Fruit fly (Drosophila melanogaster) whole organism, wandering third instar larva: ENCODE measurements around the gene Nprl2.

ENCODE experiments used
- Abd-B ChIP-seq: fragments of >200 bp; optimal IDR thresholded peaks from 2 replicates; lab custom pipeline; 2017; ENCODE audit warnings: missing biosample characterization, missing genetic modification characterization
- CG32264 ChIP-seq: fragments of 200-800 bp; sonication (Bioruptor generic); optimal IDR thresholded peaks from 2 replicates; lab custom pipeline; 2016; ENCODE audit warnings: missing biosample characterization, missing genetic modification characterization
- CG9705 ChIP-seq: fragments of 200-800 bp; sonication (Bioruptor generic); optimal IDR thresholded peaks from 2 replicates; lab custom pipeline; 2018; ENCODE audit warnings: missing biosample characterization, mild to moderate bottlenecking, missing genetic modification characterization
- CrebA ChIP-seq: fragments of 200-800 bp; sonication (Bioruptor generic); optimal IDR thresholded peaks from 2 replicates; lab custom pipeline; 2016; ENCODE audit warnings: missing biosample characterization, mild to moderate bottlenecking, missing genetic modification characterization, borderline replicate concordance
- Dfd ChIP-seq: fragments of >200 bp; optimal IDR thresholded peaks from 2 replicates; lab custom pipeline; 2017; ENCODE audit warnings: missing biosample characterization, missing genetic modification characterization
- Dif ChIP-seq: fragments of 200-275, 200-300 bp; sonication (Bioruptor generic); optimal IDR thresholded peaks from 2 replicates; lab custom pipeline; 2018; ENCODE audit warnings: missing biosample characterization, missing genetic modification characterization; ENCODE audit not compliant: partially characterized antibody
- Hnf4 ChIP-seq: fragments of 200-800 bp; sonication (Bioruptor generic); optimal IDR thresholded peaks from 2 replicates; lab custom pipeline; 2016; ENCODE audit warnings: missing biosample characterization, mild to moderate bottlenecking, missing genetic modification characterization
- Hr78 ChIP-seq: fragments of >200 bp; optimal IDR thresholded peaks from 2 replicates; lab custom pipeline; 2017; ENCODE audit warnings: missing biosample characterization, missing genetic modification characterization
- Hr83 ChIP-seq: fragments of 200-300 bp; sonication (Bioruptor generic); optimal IDR thresholded peaks from 2 replicates; lab custom pipeline; 2016; ENCODE audit warnings: missing biosample characterization, mild to moderate bottlenecking, missing genetic modification characterization, moderate library complexity; ENCODE audit not compliant: poor library complexity, severe bottlenecking
- Jra ChIP-seq: sonication (Bioruptor generic); optimal IDR thresholded peaks from 2 replicates; lab custom pipeline; 2016; ENCODE audit warnings: missing biosample characterization, missing genetic modification characterization
- Mio ChIP-seq: sonication (Bioruptor generic); optimal IDR thresholded peaks from 2 replicates; lab custom pipeline; 2016; ENCODE audit warnings: missing biosample characterization, missing genetic modification characterization
- Myc ChIP-seq: fragments of >200 bp; optimal IDR thresholded peaks from 2 replicates; lab custom pipeline; 2017
- OdsH ChIP-seq: fragments of 200-800 bp; sonication (Bioruptor generic); optimal IDR thresholded peaks from 2 replicates; lab custom pipeline; 2016; ENCODE audit warnings: missing biosample characterization, mild to moderate bottlenecking, missing genetic modification characterization
- Rel ChIP-seq, 2 experiments: fragments of 200-800 bp; sonication (Bioruptor generic) in 1 of 2; optimal IDR thresholded peaks; 2 replicates in 1 of 2; 3 replicates in 1 of 2; lab custom pipeline; 2016 to 2019; ENCODE audit warnings: mild to moderate bottlenecking in 2 of 2, missing biosample characterization in 2 of 2, missing genetic modification characterization in 2 of 2, moderate library complexity in 1 of 2
- Vsx2 ChIP-seq: fragments of 200-300, 225-300 bp; sonication (Bioruptor generic); optimal IDR thresholded peaks from 2 replicates; lab custom pipeline; 2018; ENCODE audit warnings: missing biosample characterization, missing genetic modification characterization; ENCODE audit not compliant: partially characterized antibody
- dl ChIP-seq, 2 experiments: fragments of 175-275, 200-275 bp in 1 of 2; fragments of 200-275 bp in 1 of 2; sonication (Bioruptor generic); optimal IDR thresholded peaks; lab custom pipeline; 2018; ENCODE audit warnings: mild to moderate bottlenecking in 2 of 2, missing biosample characterization in 2 of 2, missing genetic modification characterization in 2 of 2, moderate library complexity in 2 of 2; ENCODE audit not compliant: partially characterized antibody in 2 of 2, insufficient read depth in 1 of 2
- dmrt93B ChIP-seq: fragments of 200-800 bp; sonication (Bioruptor generic); optimal IDR thresholded peaks from 2 replicates; lab custom pipeline; 2018; ENCODE audit warnings: missing biosample characterization, mild to moderate bottlenecking, missing genetic modification characterization
- dsf ChIP-seq: sonication (Bioruptor generic); optimal IDR thresholded peaks from 2 replicates; lab custom pipeline; 2016; ENCODE audit warnings: missing biosample characterization, missing genetic modification characterization, borderline replicate concordance
- ey ChIP-seq: fragments of 200-800 bp; sonication (Bioruptor generic); optimal IDR thresholded peaks from 2 replicates; lab custom pipeline; 2016; ENCODE audit warnings: missing biosample characterization, missing genetic modification characterization
- foxo ChIP-seq, 2 experiments: fragments of 200-800 bp; sonication (Bioruptor generic); optimal IDR thresholded peaks; 2 replicates in 1 of 2; 3 replicates in 1 of 2; lab custom pipeline; 2016 to 2017; ENCODE audit warnings: missing biosample characterization in 2 of 2, missing genetic modification characterization in 2 of 2
- fru ChIP-seq: fragments of 200-800 bp; sonication (Bioruptor generic); optimal IDR thresholded peaks from 3 replicates; lab custom pipeline; 2016; ENCODE audit warnings: missing biosample characterization, mild to moderate bottlenecking, missing genetic modification characterization
- h ChIP-seq: fragments of 200-800 bp; sonication (Bioruptor generic); optimal IDR thresholded peaks from 3 replicates; lab custom pipeline; 2016; ENCODE audit warnings: missing biosample characterization, mild to moderate bottlenecking, missing genetic modification characterization
- lola ChIP-seq: fragments of >200 bp; optimal IDR thresholded peaks from 2 replicates; lab custom pipeline; 2017; ENCODE audit warnings: missing biosample characterization, missing genetic modification characterization
- pan ChIP-seq: fragments of >200 bp; optimal IDR thresholded peaks from 2 replicates; lab custom pipeline; 2017
- psq ChIP-seq: fragments of 200-800 bp; sonication (Bioruptor generic); optimal IDR thresholded peaks from 3 replicates; lab custom pipeline; 2017; ENCODE audit warnings: missing biosample characterization, mild to moderate bottlenecking, missing genetic modification characterization, moderate library complexity
- rgr ChIP-seq: fragments of 200-800 bp; sonication (Bioruptor generic); optimal IDR thresholded peaks from 3 replicates; lab custom pipeline; 2016; ENCODE audit warnings: missing biosample characterization, mild to moderate bottlenecking, missing genetic modification characterization
- sage ChIP-seq: fragments of 200-800 bp; sonication (Bioruptor generic); optimal IDR thresholded peaks from 2 replicates; lab custom pipeline; 2016; ENCODE audit warnings: missing biosample characterization, mild to moderate bottlenecking, missing genetic modification characterization
- sv ChIP-seq: fragments of 200-800 bp; sonication (Bioruptor generic); optimal IDR thresholded peaks from 3 replicates; lab custom pipeline; 2016; ENCODE audit warnings: missing biosample characterization, missing genetic modification characterization
- tai ChIP-seq: sonication (Bioruptor generic); optimal IDR thresholded peaks from 2 replicates; lab custom pipeline; 2016; ENCODE audit warnings: missing biosample characterization, missing genetic modification characterization
- woc ChIP-seq: sonication (Bioruptor generic); optimal IDR thresholded peaks from 2 replicates; lab custom pipeline; 2016; ENCODE audit warnings: missing biosample characterization, mild to moderate bottlenecking, missing genetic modification characterization

Nprl2 gene

dm6 chrX:16917462-16917861 lies 33.3 kb upstream of the Nprl2 start:
- peak; percentile 12 for TF ChIP-seq OdsH (GFP tag; lab: Kevin White, UChicago)
- no peak for TF ChIP-seq dl (GFP tag; optimal IDR thresholded peaks at IDR 0.05; lab: Kevin White, UChicago; ENCODE audit: insufficient read depth in 1 of 2, partially characterized antibody in 2 of 2)
- no peak for TF ChIP-seq sv (GFP tag; lab: Kevin White, UChicago)
- TF ChIP-seq tai (GFP tag; lab: Kevin White, UChicago), result no peak
- TF ChIP-seq dsf (GFP tag; lab: Kevin White, UChicago), result no peak
- TF ChIP-seq CG32264 (GFP tag; lab: Kevin White, UChicago), result peak; percentile 8
- TF ChIP-seq ey (GFP tag; lab: Kevin White, UChicago), result no peak
- no peak for TF ChIP-seq foxo (GFP tag; optimal IDR thresholded peaks at IDR 0.05; lab: Kevin White, UChicago)
- TF ChIP-seq Dfd (GFP tag; lab: Kevin White, UChicago), result no peak
- TF ChIP-seq h, result peak; percentile 0

dm6 chrX:16912965-16913755 lies 29.0 kb upstream of the Nprl2 start, which contains the start of gene CG4928:
TSS of gene CG4928 (plus strand) at chrX:16913180.
- TF ChIP-seq Hnf4, result no peak
- TF ChIP-seq sv (GFP tag; lab: Kevin White, UChicago), result no peak
- no peak for TF ChIP-seq dl (GFP tag; optimal IDR thresholded peaks at IDR 0.05; lab: Kevin White, UChicago; ENCODE audit: insufficient read depth in 1 of 2, partially characterized antibody in 2 of 2)
- TF ChIP-seq dmrt93B (GFP tag; lab: Kevin White, UChicago), result no peak
- no peak for TF ChIP-seq Vsx2
- TF ChIP-seq dsf (GFP tag; lab: Kevin White, UChicago), result no peak
- TF ChIP-seq woc (GFP tag; lab: Kevin White, UChicago), result no peak
- TF ChIP-seq fru (GFP tag; lab: Kevin White, UChicago), result peak; percentile 46
- TF ChIP-seq OdsH (GFP tag; lab: Kevin White, UChicago), result no peak
- no peak for TF ChIP-seq Jra (GFP tag; lab: Kevin White, UChicago)
- no peak for TF ChIP-seq Myc (lab: Kevin White, UChicago)
- no peak for TF ChIP-seq Rel (GFP tag; optimal IDR thresholded peaks at IDR 0.05; lab: Kevin White, UChicago)
- peak; percentile 30 for TF ChIP-seq Rel (tag; optimal IDR thresholded peaks at IDR 0.05; lab: Kevin White, UChicago)
- TF ChIP-seq CG32264 (GFP tag; lab: Kevin White, UChicago), result no peak
- TF ChIP-seq CG9705 (GFP tag; lab: Kevin White, UChicago), result no peak
- no peak for TF ChIP-seq rgr
- TF ChIP-seq CrebA (GFP tag; lab: Kevin White, UChicago), result no peak
- TF ChIP-seq pan (lab: Kevin White, UChicago), result no peak
- no peak for TF ChIP-seq Abd-B
- TF ChIP-seq tai (GFP tag; lab: Kevin White, UChicago), result no peak
- no peak for TF ChIP-seq psq (GFP tag; lab: Kevin White, UChicago)
- no peak for TF ChIP-seq Mio (GFP tag; lab: Kevin White, UChicago)
- no peak for TF ChIP-seq sage (GFP tag; lab: Kevin White, UChicago)
- TF ChIP-seq Hr83 (GFP tag; lab: Kevin White, UChicago), result no peak
- TF ChIP-seq Dif, result peak; percentile 16
- TF ChIP-seq Dfd (GFP tag; lab: Kevin White, UChicago), result no peak

dm6 chrX:16911962-16912361 lies 27.8 kb upstream of the Nprl2 start:
- TF ChIP-seq Rel (GFP tag; optimal IDR thresholded peaks at IDR 0.05; lab: Kevin White, UChicago), result no peak
- peak; percentile 92 for TF ChIP-seq Rel (tag; optimal IDR thresholded peaks at IDR 0.05; lab: Kevin White, UChicago)
- no peak for TF ChIP-seq Hnf4

- TF ChIP-seq Myc (lab: Kevin White, UChicago) (no peak), OdsH (GFP tag; lab: Kevin White, UChicago) (no peak), fru (GFP tag; lab: Kevin White, UChicago) (no peak), Rel (GFP tag; optimal IDR thresholded peaks at IDR 0.05; lab: Kevin White, UChicago) (no peak), Rel (tag; optimal IDR thresholded peaks at IDR 0.05; lab: Kevin White, UChicago) (peak; percentile 80), lola (GFP tag; lab: Kevin White, UChicago) (no peak), Hr78 (GFP tag; lab: Kevin White, UChicago) (no peak)
Observed at dm6 chrX:16909886-16910285, 25.7 kb upstream of the Nprl2 start.
